Worm (Caenorhabditis elegans): ENCODE measurements around the gene mrpl-2.

DNA sequence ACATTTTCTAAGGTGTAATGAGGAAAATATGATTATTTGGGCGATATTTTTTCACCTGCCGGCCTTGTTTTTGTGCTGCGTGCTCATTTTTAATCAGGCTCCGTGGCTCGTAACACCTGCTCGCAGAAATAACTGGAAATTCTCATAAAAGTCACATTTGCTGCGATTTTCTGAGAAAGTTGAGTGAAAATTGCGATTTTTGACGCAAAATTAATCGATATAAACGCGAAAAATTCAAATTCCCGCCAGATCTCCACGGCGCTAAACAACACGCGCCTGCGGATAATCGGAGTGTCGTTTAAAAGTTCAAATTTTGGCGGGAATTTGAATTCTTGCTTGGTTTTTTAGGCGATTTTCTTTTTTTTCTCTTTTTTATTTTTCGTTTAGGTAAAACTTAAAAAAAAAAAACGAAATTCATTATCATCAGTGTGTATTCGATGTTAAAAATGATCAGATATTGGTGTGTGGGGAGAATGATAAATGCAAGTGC is 34.0 kb downstream of the mrpl-2 start, which contains the start of gene Y55F3BL.6:
- TF ChIP-seq bed-2 (GFP tag; IDR thresholded peaks at IDR 0.05) (no peak), nfya-2 (GFP tag; IDR thresholded peaks at IDR 0.05) (no peak), hmg-20 (GFP tag; IDR thresholded peaks at IDR 0.05) (no peak), ztf-3 (GFP tag; optimal IDR thresholded peaks at IDR 0.05) (no peak), mel-28 (tag; optimal IDR thresholded peaks at IDR 0.05; ENCODE audit: borderline replicate concordance) (no peak), Y67H2A.10 (GFP tag; conservative IDR thresholded peaks at IDR 0.05) (no peak), gei-17 (GFP tag; optimal IDR thresholded peaks at IDR 0.05) (no peak), madf-6 (GFP tag; IDR thresholded peaks at IDR 0.05) (no peak), snpc-3.4 (tag; optimal IDR thresholded peaks at IDR 0.05) (no peak), sea-2 (GFP tag; IDR thresholded peaks at IDR 0.05) (no peak), nfyb-1 (GFP tag; IDR thresholded peaks at IDR 0.05) (no peak)

Data from whole organism, young adult.